Worm (Caenorhabditis elegans) whole organism, L4 larva: ENCODE results near the gene spsb-1.

Experiments used
- fos-1 ChIP-seq: fragments of 150-350 bp; optimal IDR thresholded peaks from 2 replicates; lab custom pipeline; 2014; ENCODE audit warnings: missing biosample characterization, missing genetic modification characterization
- unc-62 ChIP-seq, 3 experiments: fragments of 150-350 bp in 1 of 3; sonication (generic microtip); optimal IDR thresholded peaks in 2 of 3; peaks in 1 of 3; 1 replicate in 1 of 3; 2 replicates in 2 of 3; lab custom pipeline; 2014 to 2017; ENCODE audit warnings: missing biosample characterization in 3 of 3, missing genetic modification characterization in 3 of 3, missing genetic modification reagents in 3 of 3, missing genotype in 1 of 3

ce11 chrII:15158364-15158763 lies 38.2 kb upstream of the spsb-1 start:
- TF ChIP-seq unc-62 (GFP tag; optimal IDR thresholded peaks at IDR 0.05 in 1 of 2; lab: Kevin White, UChicago) (no peak), unc-62 (tag; optimal IDR thresholded peaks at IDR 0.05; lab: Kevin White, UChicago) (no peak), fos-1 (tag; lab: Kevin White, UChicago) (no peak)
